Worm (Caenorhabditis elegans): ENCODE measurements around the gene K07C5.9.

DNA sequence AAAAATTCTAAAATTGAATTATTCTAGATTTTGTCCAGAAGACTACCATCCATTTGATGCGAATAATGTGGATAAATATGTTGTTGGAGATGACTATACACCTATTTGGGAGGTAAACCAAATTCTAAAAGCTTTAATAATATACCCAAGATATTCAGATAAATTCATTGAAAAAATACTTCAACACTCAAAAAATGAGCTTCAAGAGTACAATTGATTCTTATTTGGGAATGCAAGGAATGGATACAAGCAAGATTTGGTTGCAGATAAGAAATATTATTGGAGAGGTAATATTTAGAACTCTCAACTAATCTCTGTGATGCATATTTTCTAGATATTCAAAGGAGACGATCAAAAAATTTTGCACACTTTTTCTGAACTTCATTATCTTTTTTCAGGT lies 10.2 kb upstream of the K07C5.9 start:
- TF ChIP-seq snpc-4 (tag; optimal IDR thresholded peaks at IDR 0.05) (no peak), ces-1 (GFP tag; optimal IDR thresholded peaks at IDR 0.05) (no peak), nhr-76 (tag; optimal IDR thresholded peaks at IDR 0.05) (no peak)
